Fruit fly (Drosophila melanogaster): ENCODE results near the gene CG32181.

The CG32181 gene

DNA sequence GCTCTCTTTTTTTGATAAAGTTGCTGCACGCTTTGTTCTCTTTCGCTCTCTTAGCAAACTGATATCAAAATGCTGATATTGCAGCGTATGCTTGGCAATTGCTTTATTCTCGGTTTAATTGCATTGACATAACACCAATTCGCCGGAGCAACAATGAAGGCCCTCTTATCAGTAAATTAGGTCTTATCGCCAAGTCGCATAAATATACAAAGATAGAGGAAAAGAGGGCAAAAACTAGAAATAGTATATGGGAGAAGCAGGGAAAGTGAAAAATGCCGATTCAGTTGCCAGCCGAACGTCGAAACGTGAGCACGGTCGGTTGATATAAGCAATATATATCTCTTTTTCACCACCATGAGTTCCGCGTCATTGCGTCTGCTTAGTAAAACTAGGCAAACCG, 19.0 kb upstream of the CG32181 start, which contains the start of gene CG7460 (continued):
- TF ChIP-seq CG2678 (tag; optimal IDR thresholded peaks at IDR 0.05) (peak; percentile 31), CG9932 (GFP tag; IDR thresholded peaks at IDR 0.05) (no peak), Atf3 (GFP tag; optimal IDR thresholded peaks at IDR 0.05) (no peak), dan (GFP tag; IDR thresholded peaks at IDR 0.05) (no peak), Drgx (GFP tag; IDR thresholded peaks at IDR 0.05) (no peak), nerfin-1 (tag; optimal IDR thresholded peaks at IDR 0.05) (no peak), CG3995 (GFP tag; optimal IDR thresholded peaks at IDR 0.05) (no peak)

DNA sequence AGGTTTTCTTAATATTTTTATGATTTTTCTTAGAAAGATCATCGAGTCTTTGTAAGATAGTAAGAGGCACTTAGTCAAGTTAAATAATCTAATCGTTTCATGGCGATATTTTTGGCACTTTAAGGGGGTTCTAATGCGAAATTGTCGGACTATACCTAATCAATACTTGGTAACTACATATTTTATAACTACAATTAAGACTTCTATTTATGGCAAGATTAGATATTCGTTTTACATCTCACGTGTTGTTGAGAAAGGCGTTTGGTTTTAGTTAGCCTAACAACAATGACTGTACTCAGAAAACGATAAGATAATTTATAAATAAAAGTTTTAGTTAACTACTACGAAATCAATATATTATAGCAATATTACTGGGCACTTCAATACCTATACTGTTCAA, 17.0 kb upstream of the CG32181 start:
- TF ChIP-seq Meics (GFP tag; optimal IDR thresholded peaks at IDR 0.05), result no peak
- no peak for TF ChIP-seq trem (tag; optimal IDR thresholded peaks at IDR 0.05)
- TF ChIP-seq Dip3 (GFP tag; optimal IDR thresholded peaks at IDR 0.05), result no peak
- no peak for TF ChIP-seq CG17912 (GFP tag; optimal IDR thresholded peaks at IDR 0.05)
- TF ChIP-seq exex (tag; optimal IDR thresholded peaks at IDR 0.05), result peak; percentile 86
- TF ChIP-seq cwo (GFP tag; optimal IDR thresholded peaks at IDR 0.05), result peak; percentile 77
- peak; percentile 70 for TF ChIP-seq sug (tag; optimal IDR thresholded peaks at IDR 0.05)
- no peak for TF ChIP-seq CG18599 (GFP tag; optimal IDR thresholded peaks at IDR 0.05)
- no peak for TF ChIP-seq ems (GFP tag; optimal IDR thresholded peaks at IDR 0.05)
- TF ChIP-seq lov (optimal IDR thresholded peaks at IDR 0.05), result no peak
- no peak for TF ChIP-seq lov (GFP tag; IDR thresholded peaks at IDR 0.05)
- no peak for TF ChIP-seq Adf1 (GFP tag; IDR thresholded peaks at IDR 0.05)
- TF ChIP-seq Doc2 (GFP tag; IDR thresholded peaks at IDR 0.05), result no peak
- no peak for TF ChIP-seq Opbp (GFP tag; IDR thresholded peaks at IDR 0.05; ENCODE audit: partially characterized antibody)
- TF ChIP-seq her (GFP tag; optimal IDR thresholded peaks at IDR 0.05), result no peak
- TF ChIP-seq CG17385 (GFP tag; optimal IDR thresholded peaks at IDR 0.05), result no peak
- no peak for TF ChIP-seq Nf-YB (GFP tag; optimal IDR thresholded peaks at IDR 0.05)
- TF ChIP-seq zen (tag; optimal IDR thresholded peaks at IDR 0.05), result no peak
- TF ChIP-seq CG3065 (GFP tag; optimal IDR thresholded peaks at IDR 0.05), result no peak

DNA sequence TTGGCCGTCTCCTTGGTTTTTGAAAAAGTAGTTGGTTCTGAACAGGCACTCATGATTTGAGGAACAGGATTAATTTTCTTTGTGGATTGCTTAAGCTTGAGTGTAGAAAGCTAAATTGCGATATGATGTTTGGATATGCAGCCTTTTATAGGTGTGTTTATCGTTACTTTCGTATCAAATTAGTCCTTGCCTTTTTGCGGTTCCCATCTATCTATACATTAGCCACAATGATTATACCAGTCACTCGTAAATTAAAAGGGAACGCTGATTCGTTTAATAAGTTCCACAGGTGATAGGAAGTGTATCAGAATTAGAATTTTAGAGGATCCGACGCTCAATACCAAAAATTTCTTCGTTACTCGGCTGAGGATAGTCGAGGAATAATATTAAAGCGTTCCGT, 12.7 kb upstream of the CG32181 start, which contains the start of gene CG6034:
Gene CG6034 (minus strand): TSS at position 101 of the 400 bp plus-strand sequence.
- TF ChIP-seq CG17186 (GFP tag; optimal IDR thresholded peaks at IDR 0.05), result no peak
- TF ChIP-seq CG1603 (tag; optimal IDR thresholded peaks at IDR 0.05), result no peak
- TF ChIP-seq CG1529 (GFP tag; optimal IDR thresholded peaks at IDR 0.05), result no peak
- TF ChIP-seq sd (tag; optimal IDR thresholded peaks at IDR 0.05), result no peak
- no peak for TF ChIP-seq Hmx (GFP tag; optimal IDR thresholded peaks at IDR 0.05)
- TF ChIP-seq Nf-YA (GFP tag; IDR thresholded peaks at IDR 0.05), result no peak
- TF ChIP-seq amos (GFP tag; IDR thresholded peaks at IDR 0.05; ENCODE audit: partially characterized antibody), result no peak
- no peak for TF ChIP-seq CG13296 (GFP tag; optimal IDR thresholded peaks at IDR 0.05)
- TF ChIP-seq CG2202 (tag; optimal IDR thresholded peaks at IDR 0.05), result no peak
- TF ChIP-seq wdn (GFP tag; IDR thresholded peaks at IDR 0.05), result no peak
- no peak for TF ChIP-seq CG11695 (GFP tag; IDR thresholded peaks at IDR 0.05)
- TF ChIP-seq CG7786 (GFP tag; optimal IDR thresholded peaks at IDR 0.05), result no peak
- TF ChIP-seq nom (GFP tag; optimal IDR thresholded peaks at IDR 0.05), result no peak
- no peak for TF ChIP-seq fd3F (GFP tag; optimal IDR thresholded peaks at IDR 0.05)
- no peak for TF ChIP-seq disco-r (GFP tag; optimal IDR thresholded peaks at IDR 0.05)
